Fruit fly (Drosophila melanogaster) whole organism, pupa: Measurements from ENCODE around the gene Dhc16F.

Source experiments
- CG10348 ChIP-seq: fragments of 200-800 bp; sonication (Bioruptor generic); IDR thresholded peaks from 2 replicates; pipeline ENCODE4 v1.3.6; 2022; ENCODE audit warnings: missing biosample characterization, missing genetic modification characterization
- CG13204 ChIP-seq: fragments of 200-800 bp; sonication (Bioruptor generic); optimal IDR thresholded peaks from 2 replicates; lab custom pipeline; 2018; ENCODE audit warnings: missing biosample characterization, mild to moderate bottlenecking, missing genetic modification characterization, moderate library complexity
- D1 ChIP-seq: fragments of 200-800 bp; sonication (Bioruptor generic); optimal IDR thresholded peaks from 2 replicates; lab custom pipeline; 2018; ENCODE audit warnings: missing biosample characterization, mild to moderate bottlenecking, missing genetic modification characterization, moderate library complexity
- Ets98B ChIP-seq: fragments of 200-800 bp; sonication (Bioruptor generic); IDR thresholded peaks from 2 replicates; pipeline ENCODE4 v1.3.6; 2022; ENCODE audit warnings: missing biosample characterization, missing genetic modification characterization
- fd96Ca ChIP-seq: fragments of 200-800 bp; sonication (Bioruptor generic); IDR thresholded peaks from 3 replicates; pipeline ENCODE4 v1.3.6; 2022; ENCODE audit warnings: missing biosample characterization, missing genetic modification characterization

DNA sequence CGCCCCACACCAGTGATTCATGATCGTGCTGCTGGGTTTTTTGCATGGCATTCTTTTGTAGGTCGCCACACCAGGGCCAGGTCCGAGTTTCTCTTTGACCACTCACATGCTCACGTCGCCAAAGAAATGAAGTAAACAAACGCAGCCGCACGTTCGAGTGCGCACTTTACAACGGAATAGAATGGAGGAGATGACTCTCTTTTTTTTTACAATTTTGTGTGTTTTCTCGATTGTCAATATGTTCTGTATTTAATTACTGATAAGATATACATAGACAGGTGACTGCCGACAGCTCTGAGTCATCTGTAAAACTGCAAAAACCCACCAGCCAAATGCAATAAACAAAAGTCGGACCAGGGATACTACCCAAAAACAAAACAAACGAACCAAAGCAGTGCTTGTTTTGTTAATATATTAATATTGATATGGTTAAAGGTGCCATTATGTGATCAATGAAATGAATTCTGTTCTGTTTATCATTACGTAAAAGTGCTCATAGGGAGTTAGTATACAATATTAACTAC is 35.9 kb downstream of the Dhc16F start:
- no peak for TF ChIP-seq CG10348 (GFP tag; lab: Robert Waterston, UW)
- no peak for TF ChIP-seq CG13204 (GFP tag; lab: Kevin White, UChicago)
- no peak for TF ChIP-seq Ets98B (GFP tag; lab: Robert Waterston, UW)
- no peak for TF ChIP-seq fd96Ca (GFP tag; lab: Robert Waterston, UW)
- TF ChIP-seq D1 (tag; lab: Kevin White, UChicago) = no peak
